Worm (Caenorhabditis elegans) whole organism, dauer: ENCODE measurements around the gene dhs-28.

Experiments used
- unc-62 ChIP-seq: sonication (generic microtip); optimal IDR thresholded peaks from 2 replicates; lab custom pipeline; 2017; ENCODE audit warnings: missing biosample characterization, missing genetic modification reagents, missing genetic modification characterization

The dhs-28 gene

ce11 chrX:6818036-6818488, at the start of gene dhs-28:
dhs-28 (plus strand) TSS chrX:6818438.
- no peak for TF ChIP-seq unc-62

- TF ChIP-seq unc-62 = no peak
These were observed 40.2 kb upstream of the dhs-28 start, which contains the start of gene irk-1 for ce11 chrX:6778014-6778413. irk-1 (minus strand) TSS chrX:6778114.

- no peak for TF ChIP-seq unc-62
These were observed 35.4 kb upstream of the dhs-28 start, which contains the start of gene idpp-6 for ce11 chrX:6782857-6783256. idpp-6 (plus strand) TSS chrX:6783157.

- TF ChIP-seq unc-62 = no peak
These were observed 34.1 kb upstream of the dhs-28 start, which contains the start of gene bgal-2 for ce11 chrX:6784181-6784580. bgal-2 (plus strand) TSS chrX:6784411.

ce11 chrX:6788965-6789573, 29.2 kb upstream of the dhs-28 start, which contains the start of gene sgca-1:
sgca-1 (minus strand) TSS chrX:6789548.
- TF ChIP-seq unc-62 = no peak

ce11 chrX:6790457-6790856, 27.8 kb upstream of the dhs-28 start:
- no peak for TF ChIP-seq unc-62

- TF ChIP-seq unc-62 = no peak
These were observed 27.3 kb upstream of the dhs-28 start, which contains the start of gene asp-3 for ce11 chrX:6790986-6791385. asp-3 (plus strand) TSS chrX:6791064.

ce11 chrX:6792281-6793003, 25.8 kb upstream of the dhs-28 start:
- no peak for TF ChIP-seq unc-62

ce11 chrX:6795843-6796521, 22.3 kb upstream of the dhs-28 start:
- TF ChIP-seq unc-62 = no peak

ce11 chrX:6799776-6800175, 18.5 kb upstream of the dhs-28 start, which contains the start of gene M03A8.3:
M03A8.3 (plus strand) TSS chrX:6800053.
- TF ChIP-seq unc-62 = no peak

- no peak for TF ChIP-seq unc-62
These were observed 16.7 kb upstream of the dhs-28 start for ce11 chrX:6801546-6801945.

- no peak for TF ChIP-seq unc-62
These were observed 13.8 kb upstream of the dhs-28 start for ce11 chrX:6804405-6804804.

- no peak for TF ChIP-seq unc-62
These were observed 13.4 kb upstream of the dhs-28 start for ce11 chrX:6804857-6805256.

- no peak for TF ChIP-seq unc-62
These were observed 12.8 kb upstream of the dhs-28 start for ce11 chrX:6805427-6805826.

ce11 chrX:6806463-6806862, 11.8 kb upstream of the dhs-28 start, which contains the start of gene atg-2:
atg-2 (plus strand) TSS chrX:6806763.
- TF ChIP-seq unc-62 = no peak

- no peak for TF ChIP-seq unc-62
These were observed 10.9 kb upstream of the dhs-28 start for ce11 chrX:6807137-6807861.

- TF ChIP-seq unc-62 = no peak
These were observed 10.0 kb upstream of the dhs-28 start for ce11 chrX:6808239-6808638.
